Fruit fly (Drosophila melanogaster): Measurements from ENCODE around the gene cno.

Gene cno

DNA sequence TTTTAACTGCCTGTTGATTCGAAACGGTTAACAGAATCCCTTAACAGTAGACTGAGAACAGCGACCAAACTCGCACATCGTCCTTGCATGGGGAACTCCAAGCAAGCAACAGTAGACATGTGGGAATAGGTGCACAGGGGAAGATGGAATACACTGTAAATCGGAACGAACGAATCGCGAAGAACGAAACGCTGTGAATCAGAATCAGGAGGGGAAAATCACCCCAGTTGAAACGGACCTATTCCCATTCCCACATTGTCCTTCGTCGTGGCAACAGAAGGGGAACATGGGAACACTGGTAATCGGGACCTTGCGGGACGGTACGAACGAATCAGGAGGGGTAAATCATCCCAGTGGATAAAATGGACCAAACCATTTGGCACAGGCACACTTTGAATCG, 66.7 kb downstream of the cno start, which contains the start of gene dpr16:
Gene dpr16, plus strand, starts transcription at position 386 of the 400 bp plus-strand sequence.
- TF ChIP-seq CTCF (optimal IDR thresholded peaks at IDR 0.05): no peak
- no peak for TF ChIP-seq CG8478 (optimal IDR thresholded peaks at IDR 0.05)

DNA sequence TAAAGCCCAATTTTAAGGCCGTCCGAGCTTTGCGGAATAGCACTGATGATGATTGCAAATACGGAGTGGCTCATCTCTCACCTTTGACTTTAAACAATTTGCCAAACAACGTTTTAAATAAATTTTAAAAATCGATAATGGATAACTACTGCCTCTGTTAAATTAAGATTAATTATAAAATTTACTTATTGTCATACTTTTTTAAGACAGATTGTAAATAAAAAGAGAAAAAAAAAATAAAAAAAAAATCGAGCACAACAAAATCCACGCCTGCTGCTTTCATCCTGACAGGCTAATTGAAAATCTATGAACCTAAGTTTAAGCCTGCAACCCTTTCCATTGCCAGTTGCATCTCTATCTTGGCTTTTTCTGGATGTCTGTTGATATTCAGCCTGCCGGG, 78.4 kb downstream of the cno start, which contains the start of gene CG12589:
Gene CG12589, minus strand, starts transcription at position 101 of the 400 bp plus-strand sequence.
- TF ChIP-seq CTCF (optimal IDR thresholded peaks at IDR 0.05) (no peak), CG8478 (optimal IDR thresholded peaks at IDR 0.05) (no peak)

DNA sequence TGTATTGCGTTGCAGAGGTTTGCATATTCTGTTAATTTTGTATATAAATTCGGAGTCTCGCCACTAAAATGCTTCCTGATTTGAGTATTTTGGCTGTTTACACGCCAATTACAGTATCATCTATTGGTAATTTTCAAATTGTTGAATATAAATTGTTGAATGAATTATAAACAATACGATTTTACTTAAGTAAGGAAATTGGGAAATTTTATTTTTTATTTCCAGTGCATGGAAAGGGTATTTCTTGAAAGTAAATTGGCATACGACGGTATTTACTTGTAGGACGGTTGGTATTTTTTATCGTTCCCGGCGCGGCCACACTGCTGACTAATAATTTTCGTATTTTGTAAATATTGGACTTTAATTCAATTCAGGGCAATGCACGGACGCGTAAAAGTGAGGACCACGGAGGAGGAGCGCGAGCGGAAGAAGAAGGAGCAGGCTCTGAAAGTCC, 89.4 kb downstream of the cno start, which contains the start of gene RabGGTa:
Gene RabGGTa, plus strand, starts transcription at position 298 of the 454 bp plus-strand sequence.
- peak in 1 of 2 experiments; percentile 23 for TF ChIP-seq CTCF (optimal IDR thresholded peaks at IDR 0.05)
- no peak for TF ChIP-seq CG8478 (optimal IDR thresholded peaks at IDR 0.05)

DNA sequence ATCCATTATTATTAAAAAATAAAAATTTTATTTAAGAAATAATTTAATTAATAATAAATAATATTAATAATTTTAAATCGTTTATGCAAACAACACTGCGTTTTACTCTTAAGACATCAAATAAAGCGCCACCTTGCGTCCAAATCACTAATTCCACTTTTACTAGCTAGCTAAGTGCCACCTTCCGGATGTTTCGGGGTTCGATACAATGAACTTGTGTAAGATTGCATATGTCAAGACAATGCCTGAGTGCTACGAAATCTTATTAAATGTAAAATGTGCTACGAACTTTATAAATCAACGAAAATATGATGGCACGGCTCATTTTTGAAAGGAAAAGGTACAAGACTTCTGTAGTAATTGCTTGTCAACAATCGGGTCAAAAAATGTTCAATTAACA, 90.4 kb downstream of the cno start:
- TF ChIP-seq CG8478 (optimal IDR thresholded peaks at IDR 0.05) (no peak), CTCF (optimal IDR thresholded peaks at IDR 0.05) (peak; percentile 98 to 99)

DNA sequence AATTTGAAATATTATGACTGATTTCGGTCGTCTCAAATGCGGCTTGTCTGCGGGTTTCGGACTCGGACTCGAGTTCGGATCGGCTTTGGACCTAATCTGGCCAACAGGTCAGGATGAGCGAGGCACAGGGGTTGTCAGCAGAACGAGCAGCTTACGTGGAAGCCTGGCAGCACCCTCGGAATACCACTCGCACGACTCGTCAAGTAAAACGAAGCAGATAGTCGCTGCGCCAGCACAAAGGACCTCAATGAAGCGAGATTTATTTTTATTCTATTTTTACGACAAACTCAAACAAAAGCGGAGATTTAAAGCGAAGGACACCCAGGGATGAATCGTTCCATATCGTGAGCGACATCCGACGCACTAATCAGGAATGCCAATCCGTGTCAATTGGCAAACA, 91.4 kb downstream of the cno start:
- TF ChIP-seq CG8478 (optimal IDR thresholded peaks at IDR 0.05) (no peak), CTCF (optimal IDR thresholded peaks at IDR 0.05) (no peak)

DNA sequence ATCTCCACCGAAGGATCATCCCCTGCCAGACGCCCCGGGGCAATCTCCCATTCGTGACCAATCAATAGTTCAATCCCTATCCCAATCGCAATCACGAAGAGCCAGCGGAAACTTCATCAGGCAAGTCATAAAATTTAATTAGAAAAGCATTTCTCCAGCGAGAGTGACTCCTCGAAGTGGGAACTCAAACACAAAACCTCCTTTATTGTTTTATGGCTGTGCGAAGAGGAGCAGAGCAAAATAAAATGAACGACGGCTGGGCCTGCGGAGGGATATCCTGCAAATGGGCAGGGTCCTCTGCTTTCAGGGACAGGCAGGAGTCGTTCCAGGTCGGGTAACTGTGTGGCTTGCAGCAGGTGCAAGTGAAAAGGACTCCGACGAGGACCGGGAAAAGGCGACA, 92.3 kb downstream of the cno start:
- TF ChIP-seq CG8478 (optimal IDR thresholded peaks at IDR 0.05) (no peak), CTCF (optimal IDR thresholded peaks at IDR 0.05) (no peak)

DNA sequence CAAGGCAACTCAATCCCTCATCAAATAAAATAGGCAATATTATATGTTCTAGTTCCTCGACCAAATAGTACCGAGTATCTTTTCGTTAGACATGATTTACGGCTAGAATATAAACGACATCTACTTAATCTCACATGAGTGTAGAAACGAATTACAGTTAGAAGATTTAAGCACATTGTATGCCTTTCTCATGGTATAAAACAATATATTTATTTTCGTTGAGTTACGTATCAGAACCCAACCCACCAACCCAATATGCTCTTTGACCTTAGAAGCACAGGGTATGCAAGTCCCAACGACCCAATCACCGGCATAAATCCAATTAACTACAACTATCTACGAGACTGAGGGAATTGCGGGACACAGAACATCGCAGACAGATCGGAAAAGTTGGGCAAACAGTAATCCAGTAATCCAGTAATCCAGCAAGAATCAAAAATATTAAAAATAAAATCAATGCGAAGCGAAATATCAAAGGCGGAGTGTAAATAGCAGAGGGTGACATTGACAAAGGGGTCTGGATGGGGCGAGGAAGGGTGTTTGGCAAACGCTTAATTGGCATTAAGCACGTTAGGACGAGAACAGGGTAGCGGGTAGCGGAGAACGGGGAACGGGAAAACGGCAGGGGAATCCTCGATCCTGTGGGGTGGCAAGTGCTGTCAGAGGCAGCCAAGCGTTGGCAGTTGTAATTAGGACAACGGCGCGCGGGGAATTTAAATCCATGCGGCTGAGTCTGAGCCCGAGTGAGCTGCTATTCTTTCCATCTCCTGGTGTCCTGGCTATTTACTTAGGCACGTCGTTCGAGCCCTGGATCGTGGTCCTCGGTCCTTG, 94.8 kb downstream of the cno start:
- TF ChIP-seq CG8478 (optimal IDR thresholded peaks at IDR 0.05): no peak
- no peak for TF ChIP-seq CTCF (optimal IDR thresholded peaks at IDR 0.05)

DNA sequence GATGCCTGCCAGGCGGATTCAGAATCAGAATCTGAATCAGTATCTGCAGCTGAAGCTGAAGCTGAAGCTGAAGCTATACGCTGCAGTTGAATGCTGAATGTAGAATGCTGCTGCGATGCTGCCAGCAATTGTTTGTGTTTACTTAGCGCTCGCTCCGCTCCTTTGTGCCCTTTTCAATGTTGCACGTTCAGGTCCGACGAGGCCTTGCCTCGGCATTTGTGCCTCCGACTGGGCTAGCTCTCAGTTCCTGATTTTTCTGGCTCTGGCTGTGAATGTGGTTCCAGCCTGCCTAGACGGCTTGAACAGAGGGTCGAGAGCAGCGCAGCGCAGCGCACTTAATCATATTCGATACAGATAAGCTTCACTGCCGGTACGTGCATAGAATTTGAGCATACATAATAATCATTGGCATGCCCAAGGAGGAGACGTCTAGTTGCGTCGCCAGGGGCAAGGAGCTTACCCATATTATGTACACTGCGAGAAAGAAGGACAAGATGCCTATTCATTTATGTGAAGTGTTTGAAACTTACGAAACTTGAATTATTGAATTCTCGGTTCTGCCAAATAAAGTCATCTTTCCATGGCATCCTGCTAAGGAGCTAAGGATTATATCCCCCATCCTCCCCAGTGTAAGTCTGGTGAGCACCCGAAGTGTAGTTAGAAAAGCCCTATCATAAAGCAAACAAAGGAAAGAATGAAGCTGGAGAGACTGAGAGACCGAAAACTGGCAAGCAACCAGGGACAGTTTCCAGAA, 96.6 kb downstream of the cno start:
- no peak for TF ChIP-seq CTCF (optimal IDR thresholded peaks at IDR 0.05)
- TF ChIP-seq CG8478 (optimal IDR thresholded peaks at IDR 0.05): no peak
